Fruit fly (Drosophila melanogaster): ENCODE results near the gene Ugt36F1.

DNA sequence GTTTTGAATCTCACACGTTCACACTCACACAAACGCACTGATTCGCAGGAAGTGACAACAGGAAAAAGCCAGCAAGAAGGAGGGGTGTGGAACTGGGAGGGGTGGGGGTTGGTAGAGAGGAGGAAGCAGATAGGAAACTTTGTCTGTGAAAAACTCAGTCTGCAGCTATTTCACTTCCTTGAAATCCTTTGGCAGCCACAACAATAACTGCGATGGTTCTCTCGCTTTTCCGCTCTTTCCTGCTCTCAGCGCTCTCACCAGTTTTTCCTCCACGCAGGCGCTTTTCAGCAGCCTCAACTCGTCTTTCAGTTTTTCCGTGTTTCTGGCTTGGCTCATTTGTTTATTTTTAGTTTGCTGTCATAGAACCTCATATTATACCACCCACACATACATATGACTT is 27.7 kb downstream of the Ugt36F1 start:
- TF ChIP-seq CTCF (optimal IDR thresholded peaks at IDR 0.05) (no peak), CG8478 (optimal IDR thresholded peaks at IDR 0.05) (no peak)

Measured in S2 (cell line).